Fruit fly (Drosophila melanogaster): Measurements from ENCODE around the gene Rh5.
A peak's percentile ranks its signal among the peaks of the same experiment; 100 is the strongest.

DNA sequence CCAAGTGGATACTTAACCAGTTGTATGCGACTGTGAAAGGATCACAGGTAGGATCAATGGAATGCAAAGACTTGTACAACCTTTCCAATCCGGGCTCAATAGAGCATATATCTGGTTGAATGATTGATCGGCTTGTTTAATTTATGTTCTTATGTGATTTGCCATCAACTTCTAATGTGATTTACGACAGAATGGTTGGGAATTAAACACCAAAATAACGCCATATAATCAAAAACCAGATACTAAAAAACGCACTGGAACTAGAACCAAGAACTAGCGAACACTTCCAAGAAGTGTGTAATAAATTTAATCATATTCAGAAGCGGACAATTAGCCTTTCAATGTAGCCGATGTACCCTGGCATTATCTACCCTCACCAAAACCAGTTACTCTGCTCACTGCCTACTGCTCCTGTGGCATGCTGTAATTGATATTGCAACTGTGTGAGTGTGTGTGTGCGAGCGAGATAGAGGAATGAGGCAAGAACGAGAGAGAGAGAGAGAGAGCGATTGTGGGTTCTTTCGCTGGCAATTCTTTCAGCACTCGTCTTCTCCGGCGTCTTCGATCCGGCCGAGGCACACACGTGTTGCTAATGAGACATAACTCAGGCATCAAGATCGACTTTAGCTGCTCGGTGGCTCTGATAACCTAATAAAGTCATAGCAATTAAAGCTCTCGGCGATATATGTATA, 39.2 kb upstream of the Rh5 start:
- peak; percentile 64 for TF ChIP-seq CG8301 (tag; optimal IDR thresholded peaks at IDR 0.05)
- TF ChIP-seq Pif1B (GFP tag; optimal IDR thresholded peaks at IDR 0.05): peak; percentile 39

Measured in whole organism, pupa.